Worm (Caenorhabditis elegans) whole organism, L3 larva: ENCODE measurements around the gene C46G7.2.

Experiments used
- ceh-82 ChIP-seq: fragments of 150-350 bp; optimal IDR thresholded peaks from 2 replicates; lab custom pipeline; 2014; ENCODE audit warnings: missing biosample characterization, missing genetic modification characterization
- egl-27 ChIP-seq: sonication (generic microtip); optimal IDR thresholded peaks from 4 replicates; lab custom pipeline; 2017; ENCODE audit warnings: missing biosample characterization, missing genetic modification reagents, missing genetic modification characterization
- fos-1 ChIP-seq: fragments of 150-350 bp; optimal IDR thresholded peaks from 2 replicates; lab custom pipeline; 2014; ENCODE audit warnings: missing biosample characterization, missing genetic modification characterization
- jun-1 ChIP-seq: fragments of 150-350 bp; optimal IDR thresholded peaks from 2 replicates; lab custom pipeline; 2014; ENCODE audit warnings: missing biosample characterization, missing genetic modification reagents, missing genetic modification characterization
- nhr-11 ChIP-seq: fragments of 150-350 bp; optimal IDR thresholded peaks from 2 replicates; lab custom pipeline; 2014; ENCODE audit warnings: missing biosample characterization, missing genetic modification characterization
- nhr-23 ChIP-seq: fragments of 150-350 bp; optimal IDR thresholded peaks from 2 replicates; lab custom pipeline; 2014; ENCODE audit warnings: missing biosample characterization, missing genetic modification reagents, missing genetic modification characterization
- nhr-237 ChIP-seq: fragments of 150-350 bp; optimal IDR thresholded peaks from 2 replicates; lab custom pipeline; 2014; ENCODE audit warnings: missing biosample characterization, missing genetic modification characterization
- nhr-76 ChIP-seq: fragments of 150-350 bp; sonication (generic microtip); optimal IDR thresholded peaks from 5 replicates; lab custom pipeline; 2014; ENCODE audit warnings: missing biosample characterization, missing genetic modification characterization
- unc-39 ChIP-seq: sonication (generic microtip); optimal IDR thresholded peaks from 4 replicates; lab custom pipeline; 2017; ENCODE audit warnings: missing biosample characterization, missing genetic modification characterization
- ztf-11 ChIP-seq: fragments of 150-350 bp; optimal IDR thresholded peaks from 2 replicates; lab custom pipeline; 2014; ENCODE audit warnings: missing biosample characterization, missing genetic modification characterization
- ztf-4 ChIP-seq: fragments of 150-350 bp; optimal IDR thresholded peaks from 2 replicates; lab custom pipeline; 2014; ENCODE audit warnings: missing biosample characterization, missing genetic modification characterization

DNA sequence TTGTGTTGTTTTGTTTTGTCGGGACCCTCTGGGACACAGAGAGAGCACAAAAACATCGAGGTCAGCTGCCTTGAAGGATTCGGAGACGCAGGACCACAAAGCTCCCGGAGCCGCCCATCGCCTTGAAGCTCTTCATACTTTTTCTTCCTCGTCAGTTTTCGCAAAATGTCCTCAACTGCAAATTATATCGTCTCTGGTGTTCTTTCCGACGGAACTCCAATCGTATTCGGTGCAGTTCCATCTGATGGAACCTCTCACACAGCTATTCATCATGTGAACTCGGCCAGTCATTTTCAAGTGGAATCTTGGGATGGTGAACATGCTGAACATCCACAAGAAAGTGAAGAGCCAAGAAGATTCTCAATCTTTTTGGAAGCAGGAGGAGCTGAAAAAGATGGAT is 29.6 kb upstream of the C46G7.2 start:
- TF ChIP-seq egl-27 (tag; lab: Kevin White, UChicago) (no peak), ceh-82 (tag; lab: Kevin White, UChicago) (no peak), ztf-4 (tag; lab: Kevin White, UChicago) (no peak), ztf-11 (tag; lab: Kevin White, UChicago) (no peak), nhr-11 (no peak), jun-1 (tag; lab: Kevin White, UChicago) (no peak), nhr-237 (tag; lab: Kevin White, UChicago) (no peak), unc-39 (tag; lab: Kevin White, UChicago) (no peak), nhr-76 (no peak), fos-1 (no peak), nhr-23 (tag; lab: Kevin White, UChicago) (no peak)
